Worm (Caenorhabditis elegans) whole organism, late embryonic: ENCODE data around the gene idh-1.

Experiments
- C08G9.2 ChIP-seq: sonication (generic microtip); optimal IDR thresholded peaks from 2 replicates; lab custom pipeline; 2016; ENCODE audit warnings: mild to moderate bottlenecking, missing genetic modification characterization, moderate library complexity, missing compliant biosample characterization
- F13H6.1 ChIP-seq: sonication (generic microtip); optimal IDR thresholded peaks from 2 replicates; lab custom pipeline; 2016; ENCODE audit warnings: missing genetic modification characterization, missing compliant biosample characterization
- K02D7.2 ChIP-seq: sonication (generic microtip); optimal IDR thresholded peaks from 2 replicates; lab custom pipeline; 2017; ENCODE audit warnings: mild to moderate bottlenecking, missing genetic modification characterization, missing compliant biosample characterization
- K09A11.1 ChIP-seq: sonication (generic microtip); optimal IDR thresholded peaks from 2 replicates; lab custom pipeline; 2017; ENCODE audit warnings: antibody characterized with exemption, mild to moderate bottlenecking, missing genetic modification characterization, missing compliant biosample characterization; ENCODE audit not compliant: insufficient read depth
- T23F11.4 ChIP-seq: fragments of 200-800 bp; sonication (Bioruptor generic); optimal IDR thresholded peaks from 2 replicates; lab custom pipeline; 2018; ENCODE audit warnings: mild to moderate bottlenecking, missing genetic modification characterization, missing compliant biosample characterization
- ahr-1 ChIP-seq: sonication (generic microtip); optimal IDR thresholded peaks from 2 replicates; lab custom pipeline; 2016; ENCODE audit warnings: missing genetic modification characterization, missing compliant biosample characterization
- ama-1 ChIP-seq: fragments of 150-350 bp; optimal IDR thresholded peaks from 2 replicates; lab custom pipeline; 2014
- ceh-18 ChIP-seq: sonication (generic microtip); optimal IDR thresholded peaks from 2 replicates; lab custom pipeline; 2016; ENCODE audit warnings: missing genetic modification characterization, missing compliant biosample characterization
- ceh-19 ChIP-seq: fragments of 200-800 bp; sonication (Bioruptor generic); optimal IDR thresholded peaks from 2 replicates; lab custom pipeline; 2018; ENCODE audit warnings: mild to moderate bottlenecking, missing genetic modification characterization, missing compliant biosample characterization
- ceh-22 ChIP-seq: sonication (generic microtip); optimal IDR thresholded peaks from 2 replicates; lab custom pipeline; 2017; ENCODE audit warnings: missing biosample characterization, missing genetic modification characterization
- ceh-24 ChIP-seq: sonication (generic microtip); optimal IDR thresholded peaks from 2 replicates; lab custom pipeline; 2016; ENCODE audit warnings: mild to moderate bottlenecking, missing genetic modification characterization, missing compliant biosample characterization
- ceh-30 ChIP-seq: fragments of 150-350 bp; optimal IDR thresholded peaks from 2 replicates; lab custom pipeline; 2014; ENCODE audit warnings: missing biosample characterization, missing genetic modification characterization
- ceh-31 ChIP-seq: sonication (generic microtip); optimal IDR thresholded peaks from 2 replicates; lab custom pipeline; 2016; ENCODE audit warnings: missing genetic modification characterization, missing compliant biosample characterization
- ceh-34 ChIP-seq: sonication (generic microtip); optimal IDR thresholded peaks from 2 replicates; lab custom pipeline; 2016; ENCODE audit warnings: mild to moderate bottlenecking, missing genetic modification characterization, missing compliant biosample characterization
- ceh-48 ChIP-seq: sonication (generic microtip); optimal IDR thresholded peaks from 2 replicates; lab custom pipeline; 2016; ENCODE audit warnings: missing genetic modification characterization, inconsistent platforms, missing compliant biosample characterization
- ceh-9 ChIP-seq: sonication (generic microtip); optimal IDR thresholded peaks from 2 replicates; lab custom pipeline; 2016; ENCODE audit warnings: mild to moderate bottlenecking, missing genetic modification characterization, inconsistent platforms, missing compliant biosample characterization
- che-1 ChIP-seq: sonication (generic microtip); optimal IDR thresholded peaks from 2 replicates; lab custom pipeline; 2016; ENCODE audit warnings: mild to moderate bottlenecking, missing genetic modification characterization, missing compliant biosample characterization
- dmd-4 ChIP-seq: sonication (generic microtip); optimal IDR thresholded peaks from 2 replicates; lab custom pipeline; 2016; ENCODE audit warnings: borderline replicate concordance, missing genetic modification characterization, missing compliant biosample characterization
- dve-1 ChIP-seq: sonication (generic microtip); optimal IDR thresholded peaks from 2 replicates; lab custom pipeline; 2017; ENCODE audit warnings: antibody characterized with exemption, mild to moderate bottlenecking, missing genetic modification characterization, missing compliant biosample characterization
- elt-2 ChIP-seq: sonication (generic microtip); optimal IDR thresholded peaks from 2 replicates; lab custom pipeline; 2016; ENCODE audit warnings: missing genetic modification reagents, missing genetic modification characterization, missing compliant biosample characterization
- elt-4 ChIP-seq: sonication (generic microtip); optimal IDR thresholded peaks from 2 replicates; lab custom pipeline; 2016; ENCODE audit warnings: missing genetic modification characterization, missing compliant biosample characterization
- ets-4 ChIP-seq: sonication (generic microtip); optimal IDR thresholded peaks from 2 replicates; lab custom pipeline; 2016; ENCODE audit warnings: missing genetic modification characterization, missing compliant biosample characterization
- eyg-1 ChIP-seq: sonication (generic microtip); optimal IDR thresholded peaks from 2 replicates; lab custom pipeline; 2016; ENCODE audit warnings: missing genotype, missing genetic modification characterization, missing compliant biosample characterization
- fkh-10 ChIP-seq: fragments of 150-350 bp; optimal IDR thresholded peaks from 2 replicates; lab custom pipeline; 2014; ENCODE audit warnings: missing biosample characterization, missing genetic modification reagents, missing genetic modification characterization
- gmeb-2 ChIP-seq: sonication (generic microtip); optimal IDR thresholded peaks from 2 replicates; lab custom pipeline; 2016; ENCODE audit warnings: missing genetic modification characterization, inconsistent platforms, missing compliant biosample characterization
- hlh-15 ChIP-seq: sonication (generic microtip); optimal IDR thresholded peaks from 2 replicates; lab custom pipeline; 2016; ENCODE audit warnings: missing genetic modification characterization, missing compliant biosample characterization
- hlh-30 ChIP-seq: sonication (generic microtip); optimal IDR thresholded peaks from 2 replicates; lab custom pipeline; 2017; ENCODE audit warnings: antibody characterized with exemption, missing genetic modification characterization, missing compliant biosample characterization; ENCODE audit not compliant: insufficient read depth
- hlh-6 ChIP-seq: sonication (generic microtip); optimal IDR thresholded peaks from 2 replicates; lab custom pipeline; 2016; ENCODE audit warnings: missing genotype, missing genetic modification characterization, missing compliant biosample characterization
- hlh-8 ChIP-seq: sonication (generic microtip); optimal IDR thresholded peaks from 2 replicates; lab custom pipeline; 2016; ENCODE audit warnings: missing genotype, missing genetic modification characterization, missing compliant biosample characterization
- lim-6 ChIP-seq: sonication (generic microtip); optimal IDR thresholded peaks from 2 replicates; lab custom pipeline; 2016; ENCODE audit warnings: missing genetic modification characterization, missing compliant biosample characterization
- lin-11 ChIP-seq: fragments of 200-800 bp; sonication (Bioruptor generic); optimal IDR thresholded peaks from 2 replicates; lab custom pipeline; 2018; ENCODE audit warnings: mild to moderate bottlenecking, missing genetic modification characterization, missing compliant biosample characterization
- madf-2 ChIP-seq: sonication (generic microtip); optimal IDR thresholded peaks from 2 replicates; lab custom pipeline; 2017; ENCODE audit warnings: missing genetic modification characterization, missing compliant biosample characterization
- mec-3 ChIP-seq: sonication (generic microtip); optimal IDR thresholded peaks from 2 replicates; lab custom pipeline; 2016; ENCODE audit warnings: borderline replicate concordance, missing genetic modification characterization, missing compliant biosample characterization
- nhr-11 ChIP-seq: fragments of 150-350 bp; optimal IDR thresholded peaks from 2 replicates; lab custom pipeline; 2014; ENCODE audit warnings: missing biosample characterization, missing genetic modification characterization
- npax-4 ChIP-seq: sonication (generic microtip); optimal IDR thresholded peaks from 2 replicates; lab custom pipeline; 2016; ENCODE audit warnings: missing genetic modification characterization, missing compliant biosample characterization
- odd-2 ChIP-seq: sonication (generic microtip); optimal IDR thresholded peaks from 2 replicates; lab custom pipeline; 2017; ENCODE audit warnings: antibody characterized with exemption, mild to moderate bottlenecking, missing genetic modification characterization, missing compliant biosample characterization
- pha-2 ChIP-seq: sonication (generic microtip); optimal IDR thresholded peaks from 2 replicates; lab custom pipeline; 2017; ENCODE audit warnings: mild to moderate bottlenecking, missing genetic modification characterization, missing compliant biosample characterization
- ref-2 ChIP-seq: sonication (generic microtip); optimal IDR thresholded peaks from 2 replicates; lab custom pipeline; 2016; ENCODE audit warnings: missing genetic modification characterization, missing compliant biosample characterization
- sdc-2 ChIP-seq: sonication (generic microtip); optimal IDR thresholded peaks from 2 replicates; lab custom pipeline; 2016; ENCODE audit warnings: missing genotype, missing genetic modification characterization, missing compliant biosample characterization
- sox-2 ChIP-seq: fragments of 200-800 bp; sonication (Bioruptor generic); IDR thresholded peaks from 2 replicates; pipeline ENCODE4 v1.3.6; 2022; ENCODE audit warnings: missing genetic modification reagents, missing genetic modification characterization, missing compliant biosample characterization
- sox-4 ChIP-seq: sonication (generic microtip); optimal IDR thresholded peaks from 2 replicates; lab custom pipeline; 2017; ENCODE audit warnings: mild to moderate bottlenecking, missing genetic modification characterization, inconsistent platforms, missing compliant biosample characterization
- syd-9 ChIP-seq: sonication (generic microtip); optimal IDR thresholded peaks from 2 replicates; lab custom pipeline; 2016; ENCODE audit warnings: mild to moderate bottlenecking, missing genetic modification characterization, moderate library complexity, missing compliant biosample characterization
- tbx-7 ChIP-seq: sonication (generic microtip); optimal IDR thresholded peaks from 2 replicates; lab custom pipeline; 2016; ENCODE audit warnings: missing genotype, missing genetic modification characterization, missing compliant biosample characterization
- unc-42 ChIP-seq: sonication (generic microtip); optimal IDR thresholded peaks from 2 replicates; lab custom pipeline; 2016; ENCODE audit warnings: missing genotype, missing genetic modification characterization, missing compliant biosample characterization
- unc-55 ChIP-seq: sonication (generic microtip); optimal IDR thresholded peaks from 2 replicates; lab custom pipeline; 2017; ENCODE audit warnings: missing biosample characterization, missing genetic modification reagents, missing genetic modification characterization
- unc-86 ChIP-seq: sonication (generic microtip); optimal IDR thresholded peaks from 2 replicates; lab custom pipeline; 2016; ENCODE audit warnings: missing genetic modification characterization, missing compliant biosample characterization
- zip-5 ChIP-seq: sonication (generic microtip); optimal IDR thresholded peaks from 2 replicates; lab custom pipeline; 2016; ENCODE audit warnings: missing genetic modification characterization, missing compliant biosample characterization

Gene idh-1

DNA sequence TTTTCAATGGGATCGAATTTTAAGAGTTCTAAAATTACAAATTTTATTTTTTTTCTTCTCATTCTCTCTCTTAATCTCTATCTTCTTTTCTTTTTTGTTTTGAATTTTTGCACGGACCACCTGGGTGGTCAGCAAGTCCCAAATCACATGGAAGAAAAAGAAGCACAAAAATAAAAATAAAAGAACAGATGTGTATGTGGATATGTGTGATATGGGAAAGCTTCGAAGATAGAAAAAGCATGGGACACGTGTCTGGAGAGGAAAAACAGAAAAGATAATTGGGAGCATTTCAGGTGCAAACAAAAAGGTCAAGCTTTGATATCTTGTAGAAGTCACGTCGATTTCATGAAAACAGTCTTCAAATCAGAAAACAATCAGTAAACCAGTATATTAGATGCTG lies 6.3 kb upstream of the idh-1 start, which contains the start of gene hsp-12.6:
TSS of gene hsp-12.6 (minus strand) at position 20 of the 400 bp plus-strand sequence.
- no peak for TF ChIP-seq T23F11.4 (GFP tag; lab: Kevin White, UChicago)
- TF ChIP-seq hlh-8 (tag; lab: Kevin White, UChicago): no peak
- no peak for TF ChIP-seq madf-2
- TF ChIP-seq F13H6.1 (tag; lab: Kevin White, UChicago): no peak
- no peak for TF ChIP-seq sox-4 (tag; lab: Kevin White, UChicago)
- no peak for TF ChIP-seq K09A11.1 (tag; lab: Kevin White, UChicago)
- no peak for TF ChIP-seq unc-55
- TF ChIP-seq ceh-30: no peak
- TF ChIP-seq ceh-34: no peak
- TF ChIP-seq nhr-11 (tag; lab: Kevin White, UChicago): no peak
- no peak for TF ChIP-seq odd-2
- TF ChIP-seq tbx-7 (tag; lab: Kevin White, UChicago): no peak
- no peak for TF ChIP-seq sox-2 (GFP tag; lab: Robert Waterston, UW)
- TF ChIP-seq, all 69 proteins: peak for 0

DNA sequence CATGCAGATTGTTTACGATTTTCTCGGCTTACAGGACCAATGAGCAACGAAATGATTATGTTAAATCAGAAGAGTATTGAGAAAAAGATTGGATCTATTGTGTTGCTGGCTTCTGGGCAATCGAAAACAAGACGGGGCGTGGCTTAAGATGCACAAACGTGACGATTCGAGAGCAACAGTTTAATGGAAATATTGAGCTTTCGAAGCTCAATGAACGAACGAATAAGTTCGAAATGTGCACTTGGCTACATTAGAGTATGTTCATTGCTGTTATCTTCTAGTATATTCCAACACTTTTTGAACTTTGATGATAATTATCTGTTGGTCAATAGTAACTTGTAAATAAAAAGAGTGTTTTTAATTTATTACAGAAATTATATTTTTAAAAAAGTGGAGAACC lies 4.5 kb upstream of the idh-1 start, which contains the start of gene hsp-12.3:
TSS of gene hsp-12.3 (minus strand) at position 101 of the 400 bp plus-strand sequence.
- TF ChIP-seq hlh-30 (tag; lab: Kevin White, UChicago) (no peak), ceh-24 (no peak), sox-2 (GFP tag; lab: Robert Waterston, UW) (no peak), ama-1 (no peak), T23F11.4 (GFP tag; lab: Kevin White, UChicago) (no peak), elt-4 (tag; lab: Kevin White, UChicago) (no peak), tbx-7 (tag; lab: Kevin White, UChicago) (no peak), ceh-48 (no peak), hlh-6 (tag; lab: Kevin White, UChicago) (no peak), ceh-34 (no peak), zip-5 (tag; lab: Kevin White, UChicago) (no peak), ahr-1 (tag; lab: Kevin White, UChicago) (no peak), C08G9.2 (no peak), pha-2 (no peak), odd-2 (no peak), hlh-15 (tag; lab: Kevin White, UChicago) (no peak), F13H6.1 (tag; lab: Kevin White, UChicago) (no peak), ceh-18 (tag; lab: Kevin White, UChicago) (no peak), lim-6 (tag; lab: Kevin White, UChicago) (no peak), dmd-4 (tag; lab: Kevin White, UChicago) (no peak)

DNA sequence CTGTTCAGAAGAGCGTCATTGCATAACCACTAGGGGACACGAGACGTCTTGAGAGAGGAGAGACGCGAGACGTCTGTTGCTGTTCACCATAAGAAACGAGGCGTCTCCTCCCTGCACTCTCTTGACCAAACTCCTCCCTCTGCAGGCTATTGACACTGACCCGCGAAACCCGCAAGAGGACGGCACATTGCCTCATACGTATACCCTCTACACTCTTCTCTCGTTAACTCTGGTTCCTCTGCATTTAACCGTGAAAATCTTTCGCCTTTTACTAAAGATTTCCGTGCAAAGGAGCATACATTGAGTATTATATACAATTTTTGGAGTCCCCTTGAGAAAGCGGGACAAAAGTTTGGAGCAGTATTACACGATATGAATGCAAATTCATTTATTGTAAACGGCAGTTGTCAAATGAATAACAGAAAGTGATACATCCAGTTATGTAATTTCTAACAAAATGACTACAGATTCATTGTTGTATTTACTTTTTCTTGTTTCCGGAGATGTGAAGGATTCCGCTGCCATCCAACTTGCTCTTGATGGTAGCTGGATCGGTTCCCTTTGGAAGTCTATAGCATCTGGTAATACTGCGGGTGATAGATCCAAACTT lies 3.6 kb upstream of the idh-1 start:
- TF ChIP-seq ceh-31 (peak; percentile 86), unc-55 (peak; percentile 50), dmd-4 (tag; lab: Kevin White, UChicago) (no peak), unc-86 (no peak), ceh-9 (tag; lab: Kevin White, UChicago) (no peak), zip-5 (tag; lab: Kevin White, UChicago) (no peak), ref-2 (tag; lab: Kevin White, UChicago) (peak; percentile 76), ceh-48 (peak; percentile 7), sdc-2 (tag; lab: Kevin White, UChicago) (peak; percentile 37), ceh-19 (GFP tag; lab: Kevin White, UChicago) (peak; percentile 36), npax-4 (tag; lab: Kevin White, UChicago) (no peak), mec-3 (tag; lab: Kevin White, UChicago) (no peak), ets-4 (tag; lab: Kevin White, UChicago) (peak; percentile 61), hlh-6 (tag; lab: Kevin White, UChicago) (no peak), lim-6 (tag; lab: Kevin White, UChicago) (no peak), che-1 (tag; lab: Kevin White, UChicago) (peak; percentile 33), K02D7.2 (tag; lab: Kevin White, UChicago) (no peak), ceh-22 (tag; lab: Kevin White, UChicago) (peak; percentile 16), dve-1 (tag; lab: Kevin White, UChicago) (peak; percentile 52), lin-11 (tag; lab: Kevin White, UChicago) (no peak), tbx-7 (tag; lab: Kevin White, UChicago) (peak; percentile 6), syd-9 (tag; lab: Kevin White, UChicago) (peak; percentile 59), hlh-30 (tag; lab: Kevin White, UChicago) (peak; percentile 80), ceh-30 (peak; percentile 61), eyg-1 (tag; lab: Kevin White, UChicago) (no peak), gmeb-2 (tag; lab: Kevin White, UChicago) (no peak), elt-2 (tag; lab: Kevin White, UChicago) (peak; percentile 77), unc-42 (peak; percentile 79), fkh-10 (GFP tag; lab: Kevin White, UChicago) (no peak), ceh-18 (tag; lab: Kevin White, UChicago) (peak; percentile 77), sox-4 (tag; lab: Kevin White, UChicago) (no peak)
